Worm (Caenorhabditis elegans) whole organism, L3 larva: ENCODE results near the gene Y37D8A.6.

Experiments used
- ZK546.5 ChIP-seq: sonication (generic microtip); optimal IDR thresholded peaks from 2 replicates; lab custom pipeline; 2017; ENCODE audit warnings: missing biosample characterization, missing genetic modification characterization
- elt-3 ChIP-seq, 3 experiments: fragments of 150-350 bp in 1 of 3; sonication (generic microtip) in 2 of 3; optimal IDR thresholded peaks; 2 replicates in 2 of 3; 4 replicates in 1 of 3; lab custom pipeline; 2014 to 2017; ENCODE audit warnings: missing biosample characterization in 3 of 3, missing genetic modification characterization in 3 of 3
- jun-1 ChIP-seq: fragments of 150-350 bp; optimal IDR thresholded peaks from 2 replicates; lab custom pipeline; 2014; ENCODE audit warnings: missing biosample characterization, missing genetic modification reagents, missing genetic modification characterization
- lin-39 ChIP-seq: fragments of 150-350 bp; optimal IDR thresholded peaks from 2 replicates; lab custom pipeline; 2018; ENCODE audit warnings: missing biosample characterization, missing genetic modification reagents, missing genetic modification characterization
- lsy-12 ChIP-seq: sonication (generic microtip); optimal IDR thresholded peaks from 2 replicates; lab custom pipeline; 2016; ENCODE audit warnings: mild to moderate bottlenecking, missing genetic modification characterization, missing compliant biosample characterization
- mdl-1 ChIP-seq: fragments of 150-350 bp; optimal IDR thresholded peaks from 2 replicates; lab custom pipeline; 2014; ENCODE audit warnings: missing biosample characterization, missing genetic modification characterization
- nfya-1 ChIP-seq: sonication (generic microtip); optimal IDR thresholded peaks from 2 replicates; lab custom pipeline; 2017; ENCODE audit warnings: missing genetic modification characterization, mild to moderate bottlenecking, missing compliant biosample characterization, antibody characterized with exemption, moderate library complexity; ENCODE audit not compliant: insufficient read depth
- nhr-12 ChIP-seq: fragments of 150-350 bp; optimal IDR thresholded peaks from 2 replicates; lab custom pipeline; 2014; ENCODE audit warnings: missing biosample characterization, missing genetic modification characterization
- nhr-28 ChIP-seq: fragments of 150-350 bp; optimal IDR thresholded peaks from 2 replicates; lab custom pipeline; 2014; ENCODE audit warnings: missing biosample characterization, missing genetic modification characterization
- snpc-4 ChIP-seq: fragments of 150-350 bp; optimal IDR thresholded peaks from 2 replicates; lab custom pipeline; 2014; ENCODE audit warnings: missing biosample characterization, missing genetic modification characterization
- unc-39 ChIP-seq: sonication (generic microtip); optimal IDR thresholded peaks from 4 replicates; lab custom pipeline; 2017; ENCODE audit warnings: missing biosample characterization, missing genetic modification characterization
- zag-1 ChIP-seq: fragments of 150-350 bp; optimal IDR thresholded peaks from 2 replicates; lab custom pipeline; 2014; ENCODE audit warnings: missing biosample characterization, missing genetic modification characterization
- ztf-11 ChIP-seq: fragments of 150-350 bp; optimal IDR thresholded peaks from 2 replicates; lab custom pipeline; 2014; ENCODE audit warnings: missing biosample characterization, missing genetic modification characterization
- ztf-4 ChIP-seq: fragments of 150-350 bp; optimal IDR thresholded peaks from 2 replicates; lab custom pipeline; 2014; ENCODE audit warnings: missing biosample characterization, missing genetic modification characterization

- TF ChIP-seq nhr-12 (tag; lab: Kevin White, UChicago) (no peak), nfya-1 (no peak), elt-3 (tag; optimal IDR thresholded peaks at IDR 0.05; lab: Kevin White, UChicago) (no peak), lsy-12 (tag; lab: Kevin White, UChicago) (no peak), ZK546.5 (tag; lab: Kevin White, UChicago) (no peak), mdl-1 (tag; lab: Kevin White, UChicago) (no peak), unc-39 (tag; lab: Kevin White, UChicago) (no peak), nhr-28 (tag; lab: Kevin White, UChicago) (no peak), lin-39 (tag; lab: Kevin White, UChicago) (no peak), jun-1 (no peak), ztf-4 (tag; lab: Kevin White, UChicago) (no peak), snpc-4 (tag; lab: Kevin White, UChicago) (no peak), zag-1 (tag; lab: Kevin White, UChicago) (no peak), ztf-11 (no peak)
Measured at ce11 chrIII:12892767-12893166, 22.7 kb upstream of the Y37D8A.6 start.
